Fruit fly (Drosophila melanogaster): ENCODE results near the gene CG17930.

CG17930 gene

DNA sequence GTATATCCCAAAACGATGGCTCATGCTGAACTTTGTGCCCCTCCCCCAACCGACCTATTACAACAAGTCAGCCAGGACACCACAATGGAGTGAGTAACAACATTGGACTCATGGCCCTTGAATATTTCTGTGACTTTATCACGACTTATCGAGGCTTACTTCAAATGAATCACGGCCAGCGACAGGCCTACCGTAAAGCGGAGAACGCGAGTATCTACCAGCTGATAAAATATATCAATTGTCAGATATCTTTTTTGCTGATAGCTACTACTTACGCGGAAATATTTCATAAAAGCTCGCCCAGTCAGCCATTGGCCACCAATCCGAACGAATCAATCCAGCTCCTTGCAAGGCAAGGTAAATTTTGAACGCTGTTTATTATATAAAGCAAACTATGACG is at the start of gene CG17930:
CG17930 (plus strand) TSS at position 301 of the 400 bp plus-strand sequence.
- TF ChIP-seq noc (tag; optimal IDR thresholded peaks at IDR 0.05), result no peak

- no peak for TF ChIP-seq noc (tag; optimal IDR thresholded peaks at IDR 0.05)
Measured at dm6 chr3R:16279382-16279932, 48.2 kb upstream of the CG17930 start.

- peak; percentile 100 for TF ChIP-seq noc (tag; optimal IDR thresholded peaks at IDR 0.05)
Measured at dm6 chr3R:16280003-16280998, 47.3 kb upstream of the CG17930 start.

DNA sequence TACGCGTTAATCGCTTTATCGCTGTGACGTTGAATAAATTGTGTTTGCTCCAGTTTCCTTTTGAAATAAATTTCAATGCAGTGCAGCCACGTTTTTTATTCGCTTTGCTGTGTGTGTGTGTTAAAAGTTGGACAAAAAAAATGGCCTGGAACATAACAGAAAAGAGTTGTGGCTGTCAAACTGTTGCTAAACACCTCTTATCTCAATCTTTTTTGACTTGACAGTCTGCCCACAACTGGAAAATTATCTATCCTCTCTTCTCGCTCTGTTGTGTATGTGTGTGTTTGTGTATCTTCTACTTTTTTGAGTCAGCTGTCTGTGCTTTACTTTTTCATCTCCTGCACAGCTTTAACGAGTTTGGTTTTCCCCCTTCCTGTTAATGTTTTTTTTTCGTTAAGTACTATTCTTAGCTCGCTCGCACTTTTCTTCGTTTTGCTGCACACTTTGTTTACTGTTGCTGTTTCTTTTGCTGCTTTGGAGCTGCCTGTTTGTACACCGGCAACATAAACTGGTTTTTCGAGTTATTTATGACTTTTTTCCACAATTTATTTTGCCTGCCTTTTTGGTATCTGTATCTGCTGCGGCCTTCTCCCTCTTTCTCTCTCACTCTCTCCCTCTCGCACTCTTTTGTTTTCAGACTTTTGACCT is 46.5 kb upstream of the CG17930 start:
- TF ChIP-seq noc (tag; optimal IDR thresholded peaks at IDR 0.05), result no peak

dm6 chr3R:16282080-16282690 is 45.5 kb upstream of the CG17930 start:
- TF ChIP-seq noc (tag; optimal IDR thresholded peaks at IDR 0.05), result no peak

DNA sequence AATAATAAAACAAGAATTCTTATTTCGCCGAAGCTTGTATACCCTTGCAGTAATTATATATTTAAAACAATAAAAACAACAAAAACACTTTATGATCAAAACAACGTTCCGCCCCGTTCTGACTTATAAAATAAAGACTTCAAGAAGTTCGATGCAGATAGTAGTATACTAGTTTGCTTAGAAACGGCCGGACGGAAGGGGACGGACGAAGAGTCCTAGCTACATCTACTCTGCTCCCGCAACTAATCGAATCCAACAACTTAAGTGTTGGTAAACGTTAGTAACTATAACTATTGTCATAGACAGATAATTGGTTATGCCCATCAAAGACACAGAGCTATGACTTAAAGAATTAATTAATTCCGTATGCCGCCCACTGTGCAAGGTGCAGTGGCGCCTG is 43.2 kb upstream of the CG17930 start:
- TF ChIP-seq noc (tag; optimal IDR thresholded peaks at IDR 0.05), result no peak

dm6 chr3R:16284901-16285300 is 42.7 kb upstream of the CG17930 start:
- TF ChIP-seq noc (tag; optimal IDR thresholded peaks at IDR 0.05), result no peak

dm6 chr3R:16285612-16286188 is 41.9 kb upstream of the CG17930 start:
- no peak for TF ChIP-seq noc (tag; optimal IDR thresholded peaks at IDR 0.05)

- no peak for TF ChIP-seq noc (tag; optimal IDR thresholded peaks at IDR 0.05)
Measured at dm6 chr3R:16287171-16287570, 40.5 kb upstream of the CG17930 start.

DNA sequence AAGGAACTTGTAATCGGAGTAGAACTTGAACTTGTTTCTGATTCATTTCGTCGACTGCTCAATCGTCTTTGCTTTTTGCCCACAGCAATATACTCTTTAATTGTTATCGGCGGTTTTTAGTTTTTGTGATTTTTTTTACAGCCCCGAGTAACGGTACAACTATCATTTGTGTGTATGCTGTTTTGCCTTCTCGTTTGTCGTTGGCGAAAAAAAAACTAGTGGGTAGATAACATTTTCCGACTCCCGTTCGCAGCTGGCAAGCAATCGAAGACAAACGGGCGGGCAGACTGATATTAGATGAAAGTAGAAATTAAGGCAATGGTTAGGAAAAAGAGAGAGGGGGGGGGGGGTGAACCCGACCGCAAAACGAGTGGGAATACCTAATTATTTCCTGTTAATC is 39.8 kb upstream of the CG17930 start:
- no peak for TF ChIP-seq noc (tag; optimal IDR thresholded peaks at IDR 0.05)

- no peak for TF ChIP-seq noc (tag; optimal IDR thresholded peaks at IDR 0.05)
Measured at dm6 chr3R:16288714-16289291, 38.8 kb upstream of the CG17930 start.

DNA sequence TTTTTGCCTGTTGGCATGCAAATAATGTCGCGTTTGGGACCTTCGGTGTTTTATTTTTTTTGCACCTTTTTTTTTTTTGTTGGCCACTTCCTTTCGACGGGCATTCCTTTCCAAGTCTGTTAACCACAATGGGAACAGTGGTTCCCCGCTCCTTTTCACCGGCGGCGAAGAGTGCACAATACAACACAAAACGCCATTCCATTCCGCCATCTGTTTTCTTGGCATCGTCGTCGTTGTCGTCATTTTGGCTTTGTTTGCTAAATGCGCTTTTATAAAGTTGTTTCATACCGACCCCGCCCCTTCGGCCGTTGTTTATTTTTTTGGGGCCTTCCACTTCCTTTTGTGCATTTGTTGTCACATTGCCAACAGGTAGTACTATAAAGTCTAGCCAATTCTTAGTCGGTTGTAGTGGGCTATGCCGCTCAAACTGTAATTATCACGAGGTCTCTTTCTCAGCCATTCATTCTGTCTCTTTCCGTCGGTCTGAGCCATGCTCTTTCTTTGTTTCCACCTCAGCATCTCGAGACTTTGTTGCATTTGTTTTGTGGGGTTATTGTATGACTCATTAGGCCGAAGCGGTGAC is 37.3 kb upstream of the CG17930 start:
- no peak for TF ChIP-seq noc (tag; optimal IDR thresholded peaks at IDR 0.05)

- TF ChIP-seq noc (tag; optimal IDR thresholded peaks at IDR 0.05), result no peak
Measured at dm6 chr3R:16295513-16296123, 32.0 kb upstream of the CG17930 start.

DNA sequence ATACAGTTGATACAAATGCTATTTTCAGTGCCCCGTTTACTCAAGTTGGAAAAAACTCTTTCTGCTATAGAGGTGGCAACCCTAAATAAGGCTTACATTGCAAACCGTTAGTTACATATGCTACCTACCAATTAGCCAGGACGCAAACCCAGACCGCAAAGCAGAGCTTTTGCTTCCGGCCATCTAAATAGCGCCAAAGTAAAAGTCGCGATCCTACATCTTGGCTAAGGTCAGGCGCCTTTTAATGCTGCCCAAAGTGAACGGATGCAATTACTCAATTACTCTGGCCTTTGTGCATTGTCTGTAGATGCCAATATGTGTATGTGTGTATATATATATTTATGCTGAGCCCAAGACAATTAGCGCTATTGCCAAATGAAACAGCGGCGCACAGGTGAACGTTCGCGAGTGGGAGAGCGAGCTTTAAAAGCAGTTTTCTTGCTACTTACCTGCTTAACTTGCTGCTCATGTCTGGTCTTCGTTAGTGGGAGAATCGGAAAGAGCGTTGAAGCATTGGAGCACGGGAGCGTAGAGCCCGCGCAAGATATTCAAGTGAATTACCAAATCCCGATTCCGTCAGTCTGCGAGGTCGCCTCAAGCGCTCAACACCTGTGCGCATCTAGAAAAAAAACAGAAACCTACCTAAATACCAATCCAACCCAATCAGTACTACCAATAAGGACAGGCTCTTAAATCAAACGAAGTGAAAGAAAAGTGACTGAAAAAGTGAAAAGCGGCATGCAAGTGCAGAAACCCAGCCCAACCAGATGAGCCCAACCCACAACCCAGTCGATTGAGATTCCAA is 22.3 kb upstream of the CG17930 start, which contains the start of gene Zip89B:
Zip89B (plus strand) TSS at position 574 of the 805 bp plus-strand sequence.
- TF ChIP-seq noc (tag; optimal IDR thresholded peaks at IDR 0.05), result no peak

All from whole organism, larva.